Worm (Caenorhabditis elegans) whole organism, mixed stage, embryonic: ENCODE data around the gene Y8A9A.2.

Experiments
- bed-3 ChIP-seq: fragments of 200-800 bp; sonication (Bioruptor generic); optimal IDR thresholded peaks from 3 replicates; lab custom pipeline; 2018; ENCODE audit warnings: mild to moderate bottlenecking, missing genetic modification characterization, moderate library complexity, missing compliant biosample characterization
- ceh-83 ChIP-seq: fragments of 200-800 bp; sonication (Bioruptor generic); optimal IDR thresholded peaks from 2 replicates; lab custom pipeline; 2018; ENCODE audit warnings: mild to moderate bottlenecking, missing genetic modification characterization, missing compliant biosample characterization
- ces-1 ChIP-seq: fragments of 150-350 bp; optimal IDR thresholded peaks from 2 replicates; lab custom pipeline; 2014; ENCODE audit warnings: missing biosample characterization, missing genetic modification reagents, missing genetic modification characterization
- lsy-2 ChIP-seq: fragments of 150-350 bp; optimal IDR thresholded peaks from 2 replicates; lab custom pipeline; 2014; ENCODE audit warnings: missing biosample characterization, missing genetic modification characterization
- nhr-12 ChIP-seq: fragments of 150-350 bp; optimal IDR thresholded peaks from 2 replicates; lab custom pipeline; 2014; ENCODE audit warnings: missing biosample characterization, missing genetic modification characterization
- nhr-237 ChIP-seq: fragments of 150-350 bp; optimal IDR thresholded peaks from 2 replicates; lab custom pipeline; 2014; ENCODE audit warnings: missing biosample characterization, missing genetic modification characterization
- nhr-28 ChIP-seq: fragments of 150-350 bp; optimal IDR thresholded peaks from 2 replicates; lab custom pipeline; 2014; ENCODE audit warnings: missing biosample characterization, missing genetic modification characterization
- nhr-76 ChIP-seq: sonication (generic microtip); optimal IDR thresholded peaks from 2 replicates; lab custom pipeline; 2017; ENCODE audit warnings: missing biosample characterization, missing genetic modification characterization
- pha-4 ChIP-seq: fragments of 150-350 bp; optimal IDR thresholded peaks from 2 replicates; lab custom pipeline; 2018; ENCODE audit warnings: missing biosample characterization, missing genetic modification reagents, missing genetic modification characterization
- snpc-4 ChIP-seq: fragments of 150-350 bp; optimal IDR thresholded peaks from 2 replicates; lab custom pipeline; 2014; ENCODE audit warnings: missing biosample characterization, missing genetic modification characterization
- sptf-1 ChIP-seq: sonication (generic microtip); optimal IDR thresholded peaks from 2 replicates; lab custom pipeline; 2017; ENCODE audit warnings: mild to moderate bottlenecking, missing genetic modification characterization, moderate library complexity, missing compliant biosample characterization
- unc-120 ChIP-seq: sonication (generic microtip); optimal IDR thresholded peaks from 2 replicates; lab custom pipeline; 2017; ENCODE audit warnings: missing genetic modification characterization, missing compliant biosample characterization; ENCODE audit not compliant: poor library complexity, severe bottlenecking
- unc-39 ChIP-seq: fragments of 150-350 bp; optimal IDR thresholded peaks from 2 replicates; lab custom pipeline; 2014; ENCODE audit warnings: missing biosample characterization, missing genetic modification characterization
- unc-62 ChIP-seq: fragments of 150-350 bp; optimal IDR thresholded peaks from 2 replicates; lab custom pipeline; 2014; ENCODE audit warnings: missing biosample characterization, missing genetic modification reagents, missing genetic modification characterization

DNA sequence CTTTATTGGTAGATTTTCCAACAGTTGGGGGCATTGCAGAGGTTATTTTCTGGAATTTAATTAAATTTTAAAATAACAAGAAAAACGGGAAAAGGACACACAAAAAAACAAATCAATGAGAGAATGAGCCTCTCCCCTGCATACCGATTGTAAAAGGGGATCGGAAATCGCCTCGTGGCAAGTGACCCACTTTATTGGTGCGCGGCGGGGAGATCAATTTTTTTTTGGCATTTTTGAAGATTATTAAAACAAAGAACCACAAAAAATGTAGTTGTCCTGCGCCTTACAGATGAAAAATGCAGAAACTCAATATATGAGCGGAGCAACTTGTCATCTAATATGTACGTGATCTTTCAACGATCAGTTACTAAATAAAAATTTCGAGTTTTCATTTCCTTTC, 25.8 kb downstream of the Y8A9A.2 start, which contains the start of gene F54D10.7:
- TF ChIP-seq lsy-2 = no peak
- TF ChIP-seq unc-39 = no peak
- TF ChIP-seq pha-4 (tag; lab: Kevin White, UChicago) = no peak
- no peak for TF ChIP-seq nhr-237 (tag; lab: Kevin White, UChicago)
- no peak for TF ChIP-seq unc-62 (GFP tag; lab: Kevin White, UChicago)
- no peak for TF ChIP-seq bed-3 (GFP tag; lab: Kevin White, UChicago)
- no peak for TF ChIP-seq nhr-28 (tag; lab: Kevin White, UChicago)
- no peak for TF ChIP-seq snpc-4 (tag; lab: Kevin White, UChicago)
- TF ChIP-seq sptf-1 = no peak
- no peak for TF ChIP-seq nhr-76 (tag; lab: Kevin White, UChicago)
- no peak for TF ChIP-seq ces-1 (GFP tag; lab: Kevin White, UChicago)
- no peak for TF ChIP-seq ceh-83 (GFP tag; lab: Kevin White, UChicago)
- no peak for TF ChIP-seq unc-120 (tag; lab: Kevin White, UChicago)
- no peak for TF ChIP-seq nhr-12 (tag; lab: Kevin White, UChicago)
